Worm (Caenorhabditis elegans) whole organism, late embryonic: ENCODE measurements around the gene nhr-44.

Experiments used
- C38D4.7 ChIP-seq: fragments of 200-800 bp; sonication (Bioruptor generic); optimal IDR thresholded peaks from 2 replicates; lab custom pipeline; 2018; ENCODE audit warnings: mild to moderate bottlenecking, missing genetic modification characterization, moderate library complexity, missing compliant biosample characterization
- ama-1 ChIP-seq: fragments of 150-350 bp; optimal IDR thresholded peaks from 2 replicates; lab custom pipeline; 2014
- hlh-30 ChIP-seq: sonication (generic microtip); optimal IDR thresholded peaks from 2 replicates; lab custom pipeline; 2017; ENCODE audit warnings: antibody characterized with exemption, missing genetic modification characterization, missing compliant biosample characterization; ENCODE audit not compliant: insufficient read depth
- ztf-16 ChIP-seq: sonication (generic microtip); optimal IDR thresholded peaks from 2 replicates; lab custom pipeline; 2017; ENCODE audit warnings: missing genetic modification characterization, missing compliant biosample characterization

- no peak for TF ChIP-seq hlh-30 (tag; lab: Kevin White, UChicago)
- TF ChIP-seq ama-1 (lab: Kevin White, UChicago) = no peak
- TF ChIP-seq C38D4.7 (GFP tag; lab: Kevin White, UChicago) = no peak
- TF ChIP-seq ztf-16 = no peak
These were observed 14.9 kb downstream of the nhr-44 start for ce11 chrV:8948996-8949395.
